Fruit fly (Drosophila melanogaster): ENCODE results near the gene CG15247.

Gene CG15247

DNA sequence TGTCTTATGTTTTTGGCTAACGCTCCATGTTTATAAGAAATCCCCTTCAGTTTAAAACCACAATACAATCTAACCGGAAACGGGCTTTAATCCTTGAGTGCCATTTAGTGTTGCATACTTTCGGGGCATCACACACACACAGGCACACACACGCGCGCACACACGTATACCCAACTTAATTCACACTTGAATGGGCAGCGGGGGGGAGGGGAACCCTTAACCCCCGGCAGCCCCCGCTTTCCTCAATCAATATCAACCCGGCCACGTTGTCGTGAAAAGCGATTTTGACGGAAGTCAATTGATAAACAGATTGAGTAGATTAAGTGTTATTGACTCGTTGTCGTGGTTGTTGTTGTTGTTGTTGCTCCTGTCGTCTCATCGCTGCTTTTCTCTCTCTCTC, 28.9 kb downstream of the CG15247 start:
- TF ChIP-seq CG33017 (tag; optimal IDR thresholded peaks at IDR 0.05), result no peak
- no peak for TF ChIP-seq CG7101 (tag; optimal IDR thresholded peaks at IDR 0.05)
- no peak for TF ChIP-seq CG14711 (tag; optimal IDR thresholded peaks at IDR 0.05)
- no peak for TF ChIP-seq CG12768 (GFP tag; optimal IDR thresholded peaks at IDR 0.05)
- no peak for TF ChIP-seq toe (GFP tag; optimal IDR thresholded peaks at IDR 0.05)
- TF ChIP-seq Mnt (GFP tag; optimal IDR thresholded peaks at IDR 0.05), result no peak
- no peak for TF ChIP-seq CG11617 (GFP tag; optimal IDR thresholded peaks at IDR 0.05)
- TF ChIP-seq Clk (GFP tag; optimal IDR thresholded peaks at IDR 0.05), result no peak
- no peak for TF ChIP-seq CG5204 (GFP tag; optimal IDR thresholded peaks at IDR 0.05)

DNA sequence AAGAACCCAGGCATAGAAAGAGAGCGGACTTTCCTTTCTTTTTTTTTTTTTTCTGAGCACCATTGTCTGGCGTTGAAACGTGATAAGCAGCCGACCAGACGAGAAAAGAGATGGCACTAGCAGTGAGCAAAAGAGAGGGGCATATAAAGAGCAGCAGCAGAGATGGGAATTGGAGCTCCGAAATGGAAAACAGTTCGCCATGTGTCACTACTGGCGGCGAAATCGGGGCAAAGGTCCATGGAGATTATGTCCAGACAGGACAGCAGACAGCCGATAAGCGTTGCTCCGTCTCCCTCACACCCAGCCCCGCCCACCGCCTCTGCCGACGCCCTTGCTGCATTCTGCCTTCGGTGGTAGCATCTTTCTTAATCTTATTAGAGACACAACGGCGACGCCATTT, 43.4 kb downstream of the CG15247 start:
- no peak for TF ChIP-seq kay (GFP tag; ENCODE audit: borderline replicate concordance)
- no peak for TF ChIP-seq Crg-1 (GFP tag; optimal IDR thresholded peaks at IDR 0.05)
- TF ChIP-seq Hr96 (GFP tag; optimal IDR thresholded peaks at IDR 0.05), result no peak
- no peak for TF ChIP-seq CG5204 (GFP tag; optimal IDR thresholded peaks at IDR 0.05)
- TF ChIP-seq CG11617 (GFP tag; optimal IDR thresholded peaks at IDR 0.05), result no peak
- no peak for TF ChIP-seq tj (GFP tag; optimal IDR thresholded peaks at IDR 0.05)
- TF ChIP-seq Mnt (GFP tag; optimal IDR thresholded peaks at IDR 0.05), result no peak
- TF ChIP-seq Clk (GFP tag; optimal IDR thresholded peaks at IDR 0.05), result no peak
- no peak for TF ChIP-seq bab1 (GFP tag; optimal IDR thresholded peaks at IDR 0.05)

dm6 chrX:9829896-9830295, 46.6 kb downstream of the CG15247 start:
- peak; percentile 11 for TF ChIP-seq Hr96 (GFP tag; optimal IDR thresholded peaks at IDR 0.05)
- TF ChIP-seq pad (GFP tag; optimal IDR thresholded peaks at IDR 0.05), result no peak
- TF ChIP-seq CG11617 (GFP tag; optimal IDR thresholded peaks at IDR 0.05), result no peak
- TF ChIP-seq Crg-1 (GFP tag; optimal IDR thresholded peaks at IDR 0.05), result no peak
- TF ChIP-seq CG7101 (tag; optimal IDR thresholded peaks at IDR 0.05), result no peak
- TF ChIP-seq Mnt (GFP tag; optimal IDR thresholded peaks at IDR 0.05), result no peak
